In genomic region chrX:4523887-4524350, ce11 we compare ENCODE assay signal across 4 worm cellular contexts.
TF ChIP-seq lines count a peak whose summit lies in the region.

TSS of gene pdi-2 (plus strand) at chrX:4524155.

TF ChIP-seq in whole organism, L2 larva, 48 proteins besides CTCF, POLR2A, EP300 and RAD21 (continues in another document):
- peak; percentile 72 for TF ChIP-seq F13H6.1 (tag; optimal IDR thresholded peaks at IDR 0.05; lab: Kevin White, UChicago)
- TF ChIP-seq lin-13 (GFP tag; optimal IDR thresholded peaks at IDR 0.05; lab: Kevin White, UChicago), result peak; percentile 76
- TF ChIP-seq blmp-1 (tag; optimal IDR thresholded peaks at IDR 0.05; lab: Kevin White, UChicago; ENCODE audit: insufficient read depth), result peak; percentile 75
- no peak for TF ChIP-seq aly-2 (tag; optimal IDR thresholded peaks at IDR 0.05; lab: Kevin White, UChicago)
- no peak for TF ChIP-seq ztf-11 (tag; optimal IDR thresholded peaks at IDR 0.05; lab: Kevin White, UChicago)
- peak; percentile 74 for TF ChIP-seq sma-3 (GFP tag; optimal IDR thresholded peaks at IDR 0.05; lab: Kevin White, UChicago)
- no peak for TF ChIP-seq ztf-4 (tag; optimal IDR thresholded peaks at IDR 0.05; lab: Kevin White, UChicago)
- TF ChIP-seq ceh-82 (tag; optimal IDR thresholded peaks at IDR 0.05; lab: Kevin White, UChicago), result no peak
- no peak for TF ChIP-seq elt-3 (tag; optimal IDR thresholded peaks at IDR 0.05; lab: Kevin White, UChicago)
- peak; percentile 12 for TF ChIP-seq nhr-237 (tag; optimal IDR thresholded peaks at IDR 0.05; lab: Kevin White, UChicago)
- TF ChIP-seq lin-39 (tag; optimal IDR thresholded peaks at IDR 0.05; lab: Kevin White, UChicago), result no peak
- no peak for TF ChIP-seq nhr-77 (tag; optimal IDR thresholded peaks at IDR 0.05; lab: Kevin White, UChicago)
- peak; percentile 71 for TF ChIP-seq egl-27 (tag; optimal IDR thresholded peaks at IDR 0.05; lab: Kevin White, UChicago)
- no peak for TF ChIP-seq nhr-6 (tag; optimal IDR thresholded peaks at IDR 0.05; lab: Kevin White, UChicago)
- no peak for TF ChIP-seq R02D3.7 (tag; optimal IDR thresholded peaks at IDR 0.05; lab: Kevin White, UChicago)
- TF ChIP-seq sem-4 (tag; optimal IDR thresholded peaks at IDR 0.05; lab: Kevin White, UChicago), result peak; percentile 50
- peak; percentile 41 for TF ChIP-seq mab-5 (tag; optimal IDR thresholded peaks at IDR 0.05; lab: Kevin White, UChicago)
- TF ChIP-seq zag-1 (tag; optimal IDR thresholded peaks at IDR 0.05; lab: Kevin White, UChicago), result no peak
- TF ChIP-seq ceh-16 (tag; optimal IDR thresholded peaks at IDR 0.05; lab: Kevin White, UChicago), result peak; percentile 89
- TF ChIP-seq lin-11 (tag; optimal IDR thresholded peaks at IDR 0.05; lab: Kevin White, UChicago), result peak; percentile 70
- TF ChIP-seq unc-62 (GFP tag; optimal IDR thresholded peaks at IDR 0.05; lab: Kevin White, UChicago), result no peak
- TF ChIP-seq peb-1 (tag; optimal IDR thresholded peaks at IDR 0.05; lab: Kevin White, UChicago), result no peak
- TF ChIP-seq nhr-129 (tag; optimal IDR thresholded peaks at IDR 0.05; lab: Kevin White, UChicago), result peak; percentile 68
- no peak for TF ChIP-seq dmd-4 (tag; optimal IDR thresholded peaks at IDR 0.05; lab: Kevin White, UChicago)

TF ChIP-seq in whole organism, L4 larva, 104 proteins besides CTCF, POLR2A, EP300 and RAD21 (continues in another document):
- no peak for TF ChIP-seq ceh-44 (GFP tag; IDR thresholded peaks at IDR 0.05; lab: Robert Waterston, UW)
- TF ChIP-seq egl-43 (GFP tag; IDR thresholded peaks at IDR 0.05; lab: Robert Waterston, UW), result peak; percentile 82
- peak; percentile 91 for TF ChIP-seq spr-3 (GFP tag; optimal IDR thresholded peaks at IDR 0.05; lab: Kevin White, UChicago)
- TF ChIP-seq php-3 (GFP tag; IDR thresholded peaks at IDR 0.05; lab: Robert Waterston, UW), result no peak
- TF ChIP-seq ZK546.5 (tag; optimal IDR thresholded peaks at IDR 0.05; lab: Kevin White, UChicago), result no peak
- TF ChIP-seq mxl-2 (GFP tag; conservative IDR thresholded peaks at IDR 0.05; lab: Robert Waterston, UW), result peak; percentile 47; the same call in 1 of the 2 replicates
- no peak for TF ChIP-seq nhr-42 (GFP tag; IDR thresholded peaks at IDR 0.05; lab: Robert Waterston, UW)
- TF ChIP-seq lsy-2 (tag; optimal IDR thresholded peaks at IDR 0.05; lab: Kevin White, UChicago), result peak; percentile 45 to 91
- TF ChIP-seq tra-1 (GFP tag; IDR thresholded peaks at IDR 0.05; lab: Robert Waterston, UW), result peak; percentile 59; the same call in 1 of the 2 replicates
- TF ChIP-seq ceh-62 (tag; optimal IDR thresholded peaks at IDR 0.05; lab: Kevin White, UChicago), result no peak
- TF ChIP-seq snpc-1.2 (GFP tag; IDR thresholded peaks at IDR 0.05; lab: Robert Waterston, UW), result no peak
- peak; percentile 8 for TF ChIP-seq F37D6.2 (tag; optimal IDR thresholded peaks at IDR 0.05; lab: Kevin White, UChicago)
- TF ChIP-seq zip-11 (GFP tag; IDR thresholded peaks at IDR 0.05; lab: Robert Waterston, UW), result no peak
- no peak for TF ChIP-seq tag-97 (GFP tag; IDR thresholded peaks at IDR 0.05; lab: Robert Waterston, UW)
- TF ChIP-seq set-16 (GFP tag; IDR thresholded peaks at IDR 0.05; lab: Robert Waterston, UW), result peak; percentile 98
- 0 out of 2 replicates have a peak, but pooled peaks have one; percentile 29 for TF ChIP-seq dmd-8 (GFP tag; IDR thresholded peaks at IDR 0.05; lab: Robert Waterston, UW)
- no peak for TF ChIP-seq ceh-32 (tag; optimal IDR thresholded peaks at IDR 0.05; lab: Kevin White, UChicago; ENCODE audit: poor library complexity)
- TF ChIP-seq hlh-30 (tag; optimal IDR thresholded peaks at IDR 0.05; lab: Kevin White, UChicago; ENCODE audit: insufficient read depth), result peak; percentile 70
- TF ChIP-seq dmd-6 (GFP tag; IDR thresholded peaks at IDR 0.05; lab: Robert Waterston, UW), result peak; percentile 77
- TF ChIP-seq T20F7.1 (GFP tag; optimal IDR thresholded peaks at IDR 0.05; lab: Kevin White, UChicago), result peak; percentile 34
- no peak for TF ChIP-seq Y105C5A.15 (GFP tag; IDR thresholded peaks at IDR 0.05; lab: Robert Waterston, UW)
- TF ChIP-seq spr-1 (tag; optimal IDR thresholded peaks at IDR 0.05; lab: Kevin White, UChicago), result no peak
- TF ChIP-seq mdt-29 (GFP tag; IDR thresholded peaks at IDR 0.05; lab: Robert Waterston, UW), result no peak

TF ChIP-seq in whole organism, late embryonic, 69 proteins besides CTCF, POLR2A, EP300 and RAD21 (continues in another document):
- TF ChIP-seq F13H6.1 (tag; optimal IDR thresholded peaks at IDR 0.05; lab: Kevin White, UChicago) (peak; percentile 14), pat-9 (tag; optimal IDR thresholded peaks at IDR 0.05; lab: Kevin White, UChicago) (peak; percentile 18), fkh-10 (GFP tag; optimal IDR thresholded peaks at IDR 0.05; lab: Kevin White, UChicago) (no peak), ceh-34 (tag; optimal IDR thresholded peaks at IDR 0.05; lab: Kevin White, UChicago) (peak; percentile 25), unc-55 (GFP tag; optimal IDR thresholded peaks at IDR 0.05; lab: Kevin White, UChicago) (peak; percentile 5), T23F11.4 (GFP tag; optimal IDR thresholded peaks at IDR 0.05; lab: Kevin White, UChicago) (no peak), pros-1 (tag; optimal IDR thresholded peaks at IDR 0.05; lab: Kevin White, UChicago) (peak; percentile 56), nhr-11 (tag; optimal IDR thresholded peaks at IDR 0.05; lab: Kevin White, UChicago) (no peak), madf-2 (tag; optimal IDR thresholded peaks at IDR 0.05; lab: Kevin White, UChicago) (peak; percentile 8), ceh-31 (tag; optimal IDR thresholded peaks at IDR 0.05; lab: Kevin White, UChicago) (peak; percentile 69), sox-4 (tag; optimal IDR thresholded peaks at IDR 0.05; lab: Kevin White, UChicago) (peak; percentile 49), C08G9.2 (tag; optimal IDR thresholded peaks at IDR 0.05; lab: Kevin White, UChicago) (no peak), sdc-2 (tag; optimal IDR thresholded peaks at IDR 0.05; lab: Kevin White, UChicago) (peak; percentile 20), syd-9 (tag; optimal IDR thresholded peaks at IDR 0.05; lab: Kevin White, UChicago) (no peak), ceh-24 (tag; optimal IDR thresholded peaks at IDR 0.05; lab: Kevin White, UChicago) (no peak), eyg-1 (tag; optimal IDR thresholded peaks at IDR 0.05; lab: Kevin White, UChicago) (peak; percentile 47), ztf-16 (tag; optimal IDR thresholded peaks at IDR 0.05; lab: Kevin White, UChicago) (no peak), dmd-4 (tag; optimal IDR thresholded peaks at IDR 0.05; lab: Kevin White, UChicago; ENCODE audit: borderline replicate concordance) (peak; percentile 14), ceh-48 (tag; optimal IDR thresholded peaks at IDR 0.05; lab: Kevin White, UChicago) (no peak), ceh-19 (GFP tag; optimal IDR thresholded peaks at IDR 0.05; lab: Kevin White, UChicago) (peak; percentile 69), lim-6 (tag; optimal IDR thresholded peaks at IDR 0.05; lab: Kevin White, UChicago) (no peak), rnt-1 (tag; optimal IDR thresholded peaks at IDR 0.05; lab: Kevin White, UChicago) (no peak), hlh-6 (tag; optimal IDR thresholded peaks at IDR 0.05; lab: Kevin White, UChicago) (no peak), elt-2 (tag; optimal IDR thresholded peaks at IDR 0.05; lab: Kevin White, UChicago) (peak; percentile 34), ref-2 (tag; optimal IDR thresholded peaks at IDR 0.05; lab: Kevin White, UChicago) (peak; percentile 85), tbx-7 (tag; optimal IDR thresholded peaks at IDR 0.05; lab: Kevin White, UChicago) (no peak), C38D4.7 (GFP tag; optimal IDR thresholded peaks at IDR 0.05; lab: Kevin White, UChicago) (no peak)

TF ChIP-seq in whole organism, mixed stage, embryonic, 35 proteins besides CTCF, POLR2A, EP300 and RAD21 (continues in another document):
- TF ChIP-seq sptf-1 (tag; optimal IDR thresholded peaks at IDR 0.05; lab: Kevin White, UChicago), result peak; percentile 86
- TF ChIP-seq flh-1 (GFP tag; optimal IDR thresholded peaks at IDR 0.05; lab: Kevin White, UChicago), result no peak
- peak; percentile 54 for TF ChIP-seq mep-1 (tag; optimal IDR thresholded peaks at IDR 0.05; lab: Kevin White, UChicago)
- TF ChIP-seq elt-1 (tag; optimal IDR thresholded peaks at IDR 0.05; lab: Kevin White, UChicago; ENCODE audit: borderline replicate concordance, insufficient read depth), result no peak
- TF ChIP-seq hlh-1 (tag; optimal IDR thresholded peaks at IDR 0.05; lab: Kevin White, UChicago), result no peak
- peak; percentile 0 for TF ChIP-seq unc-62 (GFP tag; optimal IDR thresholded peaks at IDR 0.05; lab: Kevin White, UChicago)
- TF ChIP-seq nhr-12 (tag; optimal IDR thresholded peaks at IDR 0.05; lab: Kevin White, UChicago), result no peak
- peak; percentile 73 for TF ChIP-seq drap-1 (GFP tag; optimal IDR thresholded peaks at IDR 0.05; lab: Kevin White, UChicago)
- TF ChIP-seq elt-3 (tag; optimal IDR thresholded peaks at IDR 0.05; lab: Kevin White, UChicago), result no peak
- peak; percentile 94 for TF ChIP-seq ham-2 (GFP tag; optimal IDR thresholded peaks at IDR 0.05; lab: Kevin White, UChicago)
- TF ChIP-seq nhr-237 (tag; optimal IDR thresholded peaks at IDR 0.05; lab: Kevin White, UChicago), result peak; percentile 21
- TF ChIP-seq nhr-2 (tag; optimal IDR thresholded peaks at IDR 0.05; lab: Kevin White, UChicago), result peak; percentile 41
- peak; percentile 14 for TF ChIP-seq lin-13 (tag; optimal IDR thresholded peaks at IDR 0.05; lab: Kevin White, UChicago)
- TF ChIP-seq snpc-4 (tag; optimal IDR thresholded peaks at IDR 0.05; lab: Kevin White, UChicago), result no peak
- no peak for TF ChIP-seq ztf-11 (tag; optimal IDR thresholded peaks at IDR 0.05; lab: Kevin White, UChicago)
- TF ChIP-seq mls-2 (tag; optimal IDR thresholded peaks at IDR 0.05; lab: Kevin White, UChicago), result peak; percentile 87
- TF ChIP-seq nhr-76 (tag; optimal IDR thresholded peaks at IDR 0.05; lab: Kevin White, UChicago), result no peak
- TF ChIP-seq lsy-2 (tag; optimal IDR thresholded peaks at IDR 0.05; lab: Kevin White, UChicago), result peak; percentile 88
- TF ChIP-seq unc-120 (tag; optimal IDR thresholded peaks at IDR 0.05; lab: Kevin White, UChicago; ENCODE audit: poor library complexity, severe bottlenecking), result peak; percentile 63
- TF ChIP-seq mab-5 (tag; optimal IDR thresholded peaks at IDR 0.05; lab: Kevin White, UChicago), result no peak
- peak; percentile 49 for TF ChIP-seq lin-32 (GFP tag; optimal IDR thresholded peaks at IDR 0.05; lab: Kevin White, UChicago)
- peak; percentile 66 for TF ChIP-seq cnd-1 (tag; optimal IDR thresholded peaks at IDR 0.05; lab: Kevin White, UChicago)
- TF ChIP-seq zip-8 (tag; optimal IDR thresholded peaks at IDR 0.05; lab: Kevin White, UChicago), result no peak
- no peak for TF ChIP-seq unc-39 (tag; optimal IDR thresholded peaks at IDR 0.05; lab: Kevin White, UChicago)
- TF ChIP-seq bed-3 (GFP tag; optimal IDR thresholded peaks at IDR 0.05; lab: Kevin White, UChicago), result peak; percentile 6
- TF ChIP-seq blmp-1 (tag; optimal IDR thresholded peaks at IDR 0.05; lab: Kevin White, UChicago), result peak; percentile 24
- no peak for TF ChIP-seq tbx-8 (GFP tag; optimal IDR thresholded peaks at IDR 0.05; lab: Kevin White, UChicago)
- TF ChIP-seq pha-4 (tag; optimal IDR thresholded peaks at IDR 0.05; lab: Kevin White, UChicago), result no peak
- peak; percentile 73 for TF ChIP-seq M03D4.4 (tag; optimal IDR thresholded peaks at IDR 0.05; lab: Kevin White, UChicago)
- peak; percentile 16 for TF ChIP-seq ceh-43 (GFP tag; optimal IDR thresholded peaks at IDR 0.05; lab: Kevin White, UChicago)
